Fruit fly (Drosophila melanogaster) whole organism, embryonic: ENCODE results near the gene IFT54.

Experiments
- Aef1 ChIP-seq: fragments of 200-800 bp; sonication (Bioruptor generic); IDR thresholded peaks from 3 replicates; pipeline ENCODE4 v1.3.6; 2022; ENCODE audit warnings: missing biosample characterization, missing genetic modification characterization
- Atf6 ChIP-seq: fragments of 200-800 bp; sonication (Bioruptor generic); IDR thresholded peaks from 2 replicates; pipeline ENCODE4 v1.3.6; 2022; ENCODE audit warnings: missing biosample characterization, missing genetic modification characterization
- Bteb2 ChIP-seq: fragments of 200-800 bp; sonication (Bioruptor generic); optimal IDR thresholded peaks from 2 replicates; lab custom pipeline; 2016; ENCODE audit warnings: missing biosample characterization, missing genetic modification characterization
- CG10543 ChIP-seq: fragments of 200-800 bp; sonication (Bioruptor generic); optimal IDR thresholded peaks from 3 replicates; lab custom pipeline; 2017; ENCODE audit warnings: missing biosample characterization, mild to moderate bottlenecking, missing genetic modification characterization, moderate library complexity
- CG11085 ChIP-seq: fragments of 200-800 bp; sonication (Bioruptor generic); IDR thresholded peaks from 2 replicates; pipeline ENCODE4 v1.3.6; 2022; ENCODE audit warnings: missing biosample characterization, missing genetic modification characterization
- CG12299 ChIP-seq: fragments of 200-800 bp; sonication (Bioruptor generic); optimal IDR thresholded peaks from 2 replicates; lab custom pipeline; 2018; ENCODE audit warnings: missing biosample characterization, mild to moderate bottlenecking, missing genetic modification characterization
- CG13296 ChIP-seq: fragments of 200-800 bp; sonication (Bioruptor generic); optimal IDR thresholded peaks from 3 replicates; lab custom pipeline; 2018; ENCODE audit warnings: missing biosample characterization, mild to moderate bottlenecking, missing genetic modification characterization
- CG13424 ChIP-seq: fragments of 200-800 bp; sonication (Bioruptor generic); optimal IDR thresholded peaks from 2 replicates; lab custom pipeline; 2019; ENCODE audit warnings: missing biosample characterization, mild to moderate bottlenecking, missing genetic modification characterization, moderate library complexity
- CG14710 ChIP-seq: fragments of 200-800 bp; sonication (Bioruptor generic); optimal IDR thresholded peaks from 3 replicates; lab custom pipeline; 2019; ENCODE audit warnings: missing biosample characterization, mild to moderate bottlenecking, missing genetic modification characterization, moderate library complexity
- CG14965 ChIP-seq: fragments of 200-800 bp; sonication (Bioruptor generic); optimal IDR thresholded peaks from 2 replicates; lab custom pipeline; 2016; ENCODE audit warnings: missing biosample characterization, missing genetic modification characterization, borderline replicate concordance
- CG17328 ChIP-seq: fragments of 200-800 bp; sonication (Bioruptor generic); IDR thresholded peaks from 2 replicates; pipeline ENCODE4 v1.3.6; 2022; ENCODE audit warnings: missing biosample characterization, missing genetic modification characterization
- CG17361 ChIP-seq: fragments of 200-800 bp; sonication (Bioruptor generic); IDR thresholded peaks from 3 replicates; pipeline ENCODE4 v1.3.6; 2022; ENCODE audit warnings: missing biosample characterization, missing genetic modification characterization
- CG17568 ChIP-seq: fragments of 200-800 bp; sonication (Bioruptor generic); optimal IDR thresholded peaks from 2 replicates; lab custom pipeline; 2018; ENCODE audit warnings: missing biosample characterization, mild to moderate bottlenecking, missing genetic modification characterization, moderate library complexity
- CG1792 ChIP-seq: fragments of 200-800 bp; sonication (Bioruptor generic); optimal IDR thresholded peaks from 2 replicates; lab custom pipeline; 2016; ENCODE audit warnings: missing biosample characterization, missing genetic modification characterization
- CG18262 ChIP-seq: fragments of 200-800 bp; optimal IDR thresholded peaks from 3 replicates; lab custom pipeline; 2019; ENCODE audit warnings: missing biosample characterization, mild to moderate bottlenecking, missing genetic modification characterization, moderate library complexity
- CG31224 ChIP-seq: fragments of 200-800 bp; sonication (Bioruptor generic); IDR thresholded peaks from 2 replicates; pipeline ENCODE4 v1.3.6; 2022; ENCODE audit warnings: missing biosample characterization, missing genetic modification characterization
- CG4617 ChIP-seq: fragments of 200-800 bp; sonication (Bioruptor generic); optimal IDR thresholded peaks from 3 replicates; lab custom pipeline; 2016; ENCODE audit warnings: missing biosample characterization, missing genetic modification characterization, borderline replicate concordance
- CG6813 ChIP-seq: fragments of 200-800 bp; sonication (Bioruptor generic); optimal IDR thresholded peaks from 2 replicates; lab custom pipeline; 2017; ENCODE audit warnings: missing biosample characterization, missing genetic modification characterization, mild to moderate bottlenecking, moderate library complexity, missing genetic modification reagents
- CG7786 ChIP-seq: fragments of 200-800 bp; sonication (Bioruptor generic); optimal IDR thresholded peaks from 2 replicates; lab custom pipeline; 2016; ENCODE audit warnings: missing biosample characterization, missing genetic modification characterization
- CG9932 ChIP-seq: fragments of 200-800 bp; sonication (Bioruptor generic); IDR thresholded peaks from 2 replicates; pipeline ENCODE4 v1.3.6; 2022; ENCODE audit warnings: missing biosample characterization, missing genetic modification characterization
- CHES-1-like ChIP-seq: fragments of 200-800 bp; sonication (Bioruptor generic); optimal IDR thresholded peaks from 2 replicates; lab custom pipeline; 2016; ENCODE audit warnings: missing biosample characterization, missing genetic modification characterization
- E2f1 ChIP-seq: fragments of 200-800 bp; sonication (Bioruptor generic); IDR thresholded peaks from 2 replicates; pipeline ENCODE4 v1.3.6; 2022; ENCODE audit warnings: missing biosample characterization, missing genetic modification characterization
- E2f2 ChIP-seq: fragments of 200-800 bp; sonication (Bioruptor generic); IDR thresholded peaks from 2 replicates; pipeline ENCODE4 v1.3.6; 2022; ENCODE audit warnings: missing biosample characterization, missing genetic modification characterization
- Ets97D ChIP-seq: fragments of 200-800 bp; sonication (Bioruptor generic); optimal IDR thresholded peaks from 3 replicates; lab custom pipeline; 2016; ENCODE audit warnings: missing biosample characterization, missing genetic modification characterization
- GATAe ChIP-seq: fragments of 200-800 bp; sonication (Bioruptor generic); conservative IDR thresholded peaks from 2 replicates; pipeline ENCODE4 v1.3.6; 2022; ENCODE audit warnings: missing biosample characterization, missing genetic modification characterization
- HHEX ChIP-seq: fragments of 200-800 bp; sonication (Bioruptor generic); optimal IDR thresholded peaks from 3 replicates; lab custom pipeline; 2017; ENCODE audit warnings: missing biosample characterization, mild to moderate bottlenecking, missing genetic modification characterization, missing genetic modification reagents
- Hr78 ChIP-seq, 2 experiments: fragments of 200-800 bp in 1 of 2; fragments of >200 bp in 1 of 2; sonication (Bioruptor generic) in 1 of 2; optimal IDR thresholded peaks; 2 replicates each; lab custom pipeline; 2017 to 2019; ENCODE audit warnings: missing biosample characterization in 2 of 2, missing genetic modification characterization in 2 of 2, mild to moderate bottlenecking in 1 of 2, moderate library complexity in 1 of 2
- Kr ChIP-seq: fragments of 200-800 bp; sonication (Bioruptor generic); optimal IDR thresholded peaks from 2 replicates; lab custom pipeline; 2017; ENCODE audit warnings: missing biosample characterization, mild to moderate bottlenecking, missing genetic modification characterization
- NC2α ChIP-seq: fragments of 200-800 bp; sonication (Bioruptor generic); optimal IDR thresholded peaks from 2 replicates; lab custom pipeline; 2016; ENCODE audit warnings: missing biosample characterization, missing genetic modification characterization
- PHDP ChIP-seq: fragments of 200-800 bp; sonication (Bioruptor generic); optimal IDR thresholded peaks from 3 replicates; lab custom pipeline; 2018; ENCODE audit warnings: missing biosample characterization, mild to moderate bottlenecking, missing genetic modification characterization, moderate library complexity
- TFAM ChIP-seq: fragments of 200-800 bp; sonication (Bioruptor generic); optimal IDR thresholded peaks from 2 replicates; lab custom pipeline; 2017; ENCODE audit warnings: missing biosample characterization, missing genetic modification characterization, inconsistent platforms
- Taf1 ChIP-seq: fragments of 200-800 bp; sonication (Bioruptor generic); IDR thresholded peaks from 2 replicates; pipeline ENCODE4 v1.3.6; 2022; ENCODE audit warnings: missing biosample characterization, missing genetic modification characterization
- abd-A ChIP-seq: fragments of 200-800 bp; sonication (Bioruptor generic); optimal IDR thresholded peaks from 3 replicates; lab custom pipeline; 2019; ENCODE audit warnings: missing biosample characterization, mild to moderate bottlenecking, missing genetic modification characterization, moderate library complexity
- ac ChIP-seq: fragments of 200-800 bp; sonication (Bioruptor generic); optimal IDR thresholded peaks from 3 replicates; lab custom pipeline; 2017; ENCODE audit warnings: missing biosample characterization, mild to moderate bottlenecking, missing genetic modification characterization
- ap ChIP-seq: fragments of 200-800 bp; sonication (Bioruptor generic); IDR thresholded peaks from 2 replicates; pipeline ENCODE4 v1.3.6; 2022; ENCODE audit warnings: missing biosample characterization, missing genetic modification characterization
- crp ChIP-seq, 2 experiments: fragments of 200-800 bp; sonication (Bioruptor generic); optimal IDR thresholded peaks; 2 replicates in 1 of 2; 3 replicates in 1 of 2; lab custom pipeline; 2017; ENCODE audit warnings: missing biosample characterization in 2 of 2, missing genetic modification characterization in 2 of 2, mild to moderate bottlenecking in 1 of 2, moderate library complexity in 1 of 2
- eyg ChIP-seq: fragments of 200-800 bp; sonication (Bioruptor generic); optimal IDR thresholded peaks from 3 replicates; lab custom pipeline; 2016; ENCODE audit warnings: missing biosample characterization, missing genetic modification characterization
- fd64A ChIP-seq: fragments of 200-800 bp; sonication (Bioruptor generic); optimal IDR thresholded peaks from 3 replicates; lab custom pipeline; 2018; ENCODE audit warnings: missing biosample characterization, mild to moderate bottlenecking, missing genetic modification characterization
- fd96Cb ChIP-seq: fragments of 200-800 bp; sonication (Bioruptor generic); optimal IDR thresholded peaks from 2 replicates; lab custom pipeline; 2018; ENCODE audit warnings: missing biosample characterization, mild to moderate bottlenecking, missing genetic modification characterization, moderate library complexity
- gem ChIP-seq: fragments of 200-800 bp; sonication (Bioruptor generic); optimal IDR thresholded peaks from 2 replicates; lab custom pipeline; 2019; ENCODE audit warnings: missing biosample characterization, mild to moderate bottlenecking, missing genetic modification characterization, moderate library complexity
- nau ChIP-seq: fragments of 200-800 bp; sonication (Bioruptor generic); optimal IDR thresholded peaks from 3 replicates; lab custom pipeline; 2017; ENCODE audit warnings: missing biosample characterization, mild to moderate bottlenecking, missing genetic modification characterization, missing genetic modification reagents
- phol ChIP-seq: fragments of 200-800 bp; sonication (Bioruptor generic); optimal IDR thresholded peaks from 3 replicates; lab custom pipeline; 2018; ENCODE audit warnings: missing biosample characterization, mild to moderate bottlenecking, missing genetic modification characterization, moderate library complexity
- pzg ChIP-seq: fragments of 200-800 bp; sonication (Bioruptor generic); optimal IDR thresholded peaks from 3 replicates; lab custom pipeline; 2018; ENCODE audit warnings: missing biosample characterization, mild to moderate bottlenecking, missing genetic modification characterization, moderate library complexity
- shn ChIP-seq: fragments of 200-800 bp; sonication (Bioruptor generic); optimal IDR thresholded peaks from 3 replicates; lab custom pipeline; 2016; ENCODE audit warnings: missing biosample characterization, missing genetic modification characterization
- ssp ChIP-seq: fragments of 200-800 bp; sonication (Bioruptor generic); IDR thresholded peaks from 2 replicates; pipeline ENCODE4 v1.3.6; 2022; ENCODE audit warnings: missing biosample characterization, missing genetic modification characterization
- tgo ChIP-seq: fragments of 200-800 bp; sonication (Bioruptor generic); IDR thresholded peaks from 3 replicates; pipeline ENCODE4 v1.3.6; 2022; ENCODE audit warnings: missing biosample characterization, missing genetic modification characterization
- unc-4 ChIP-seq: fragments of 200-800 bp; sonication (Bioruptor generic); IDR thresholded peaks from 2 replicates; pipeline ENCODE4 v1.3.6; 2022; ENCODE audit warnings: missing biosample characterization, missing genetic modification characterization; ENCODE audit not compliant: partially characterized antibody
- wdn ChIP-seq: fragments of 200-800 bp; sonication (Bioruptor generic); IDR thresholded peaks from 2 replicates; pipeline ENCODE4 v1.3.6; 2022; ENCODE audit warnings: missing biosample characterization, missing genetic modification characterization
- wor ChIP-seq: fragments of 200-800 bp; sonication (Bioruptor generic); IDR thresholded peaks from 2 replicates; pipeline ENCODE4 v1.3.6; 2022; ENCODE audit warnings: missing biosample characterization, missing genetic modification characterization

The IFT54 gene

DNA sequence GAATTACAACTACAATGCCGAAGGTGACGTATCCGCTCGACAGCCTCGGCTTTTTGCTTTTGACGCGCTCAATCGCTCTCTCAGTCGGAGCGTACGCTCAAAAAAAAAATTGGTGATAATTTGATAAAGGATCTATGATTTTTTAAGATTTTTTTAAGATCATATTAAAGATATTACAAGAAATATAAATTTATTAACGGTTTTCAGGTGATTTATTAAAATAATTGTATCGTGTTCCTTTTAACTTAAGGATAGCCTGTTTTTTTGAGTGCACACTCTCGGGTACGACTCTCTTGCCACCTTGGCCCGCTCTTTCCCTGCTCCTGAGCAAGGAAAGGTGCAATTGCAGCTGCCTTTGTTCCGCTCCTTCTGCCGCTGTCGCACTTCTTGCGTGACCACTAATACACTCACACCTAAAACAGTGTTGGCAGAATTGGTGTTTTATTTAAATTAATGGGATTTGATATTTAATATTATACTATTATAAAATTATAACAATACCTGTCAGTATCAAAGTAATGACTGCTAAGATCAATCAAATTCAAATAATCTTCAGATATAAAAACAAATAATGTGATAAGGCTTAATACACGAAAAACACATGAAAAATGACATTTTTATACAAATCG is 24.2 kb upstream of the IFT54 start (continued):
- TF ChIP-seq E2f2 (peak; percentile 63), Ets97D (GFP tag; lab: Kevin White, UChicago) (no peak), GATAe (no peak; the same call in 1 of the 2 replicates), CG17568 (GFP tag; lab: Kevin White, UChicago) (no peak), Bteb2 (GFP tag; lab: Kevin White, UChicago) (no peak), eyg (GFP tag; lab: Kevin White, UChicago) (no peak), HHEX (GFP tag; lab: Kevin White, UChicago) (peak; percentile 73), CHES-1-like (GFP tag; lab: Kevin White, UChicago) (no peak), wor (GFP tag; lab: Robert Waterston, UW) (no peak), CG31224 (peak; percentile 63), CG12299 (tag; lab: Kevin White, UChicago) (peak; percentile 66), abd-A (no peak), CG14710 (tag; lab: Kevin White, UChicago) (peak; percentile 86), Atf6 (GFP tag; lab: Robert Waterston, UW) (peak; percentile 89), CG6813 (peak; percentile 89), PHDP (tag; lab: Kevin White, UChicago) (no peak), CG7786 (no peak), crp (GFP tag; optimal IDR thresholded peaks at IDR 0.05; lab: Kevin White, UChicago) (peak in 1 of 2 experiments; percentile 10), fd64A (GFP tag; lab: Kevin White, UChicago) (no peak), pzg (GFP tag; lab: Kevin White, UChicago) (no peak), gem (tag; lab: Kevin White, UChicago) (peak; percentile 89), CG4617 (GFP tag; lab: Kevin White, UChicago) (peak; percentile 7), fd96Cb (tag; lab: Kevin White, UChicago) (peak; percentile 63), E2f1 (GFP tag; lab: Robert Waterston, UW) (peak; percentile 71), ac (GFP tag; lab: Kevin White, UChicago) (peak; percentile 96), Aef1 (peak; percentile 54), tgo (GFP tag; lab: Robert Waterston, UW) (peak; percentile 74), Taf1 (GFP tag; lab: Robert Waterston, UW) (peak; percentile 53; the same call in 1 of the 2 replicates), CG14965 (GFP tag; lab: Kevin White, UChicago) (no peak), CG17328 (GFP tag; lab: Robert Waterston, UW) (peak; percentile 91), CG11085 (GFP tag; lab: Robert Waterston, UW) (peak; percentile 64; the same call in 1 of the 2 replicates), ap (GFP tag; lab: Robert Waterston, UW) (peak; percentile 66), TFAM (GFP tag; lab: Kevin White, UChicago) (peak; percentile 36), shn (no peak), CG9932 (peak; percentile 72), CG13296 (GFP tag; lab: Kevin White, UChicago) (peak; percentile 82), NC2α (no peak), nau (GFP tag; lab: Kevin White, UChicago) (no peak), wdn (peak; percentile 74), Kr (GFP tag; lab: Kevin White, UChicago) (peak; percentile 79), unc-4 (GFP tag; lab: Robert Waterston, UW) (no peak), CG10543 (GFP tag; lab: Kevin White, UChicago) (peak; percentile 36), ssp (GFP tag; lab: Robert Waterston, UW) (peak; percentile 68), Hr78 (GFP tag; optimal IDR thresholded peaks at IDR 0.05; lab: Kevin White, UChicago) (no peak), CG17361 (GFP tag; lab: Robert Waterston, UW) (peak; percentile 87), CG18262 (tag; lab: Kevin White, UChicago) (peak; percentile 88), CG13424 (tag; lab: Kevin White, UChicago) (peak; percentile 85), CG1792 (GFP tag; lab: Kevin White, UChicago) (no peak), phol (tag; lab: Kevin White, UChicago) (peak; percentile 81)
